Worm (Caenorhabditis elegans) whole organism, early embryonic: ENCODE measurements around the gene tbc-3.
"Not testable (repeated sequence)": the region's sequence is repeated elsewhere in the genome, so short reads cannot be mapped to it uniquely, and the experiment has no call there.

ENCODE experiments used
- B0310.2 ChIP-seq: sonication (generic microtip); optimal IDR thresholded peaks from 2 replicates; lab custom pipeline; 2016; ENCODE audit warnings: mild to moderate bottlenecking, missing genetic modification characterization, missing compliant biosample characterization
- ceh-13 ChIP-seq: fragments of 200-800 bp; sonication (Bioruptor generic); optimal IDR thresholded peaks from 2 replicates; lab custom pipeline; 2018; ENCODE audit warnings: mild to moderate bottlenecking, missing genetic modification characterization, missing compliant biosample characterization
- ets-7 ChIP-seq: sonication (generic microtip); optimal IDR thresholded peaks from 2 replicates; lab custom pipeline; 2016; ENCODE audit warnings: missing genotype, missing genetic modification characterization, missing compliant biosample characterization
- hnd-1 ChIP-seq: sonication (generic microtip); optimal IDR thresholded peaks from 2 replicates; lab custom pipeline; 2016; ENCODE audit warnings: missing genetic modification characterization, missing compliant biosample characterization
- pes-1 ChIP-seq: fragments of 200-800 bp; sonication (Bioruptor generic); IDR thresholded peaks from 2 replicates; pipeline ENCODE4 v1.3.6; 2022; ENCODE audit warnings: missing genetic modification reagents, missing genetic modification characterization, missing compliant biosample characterization

DNA sequence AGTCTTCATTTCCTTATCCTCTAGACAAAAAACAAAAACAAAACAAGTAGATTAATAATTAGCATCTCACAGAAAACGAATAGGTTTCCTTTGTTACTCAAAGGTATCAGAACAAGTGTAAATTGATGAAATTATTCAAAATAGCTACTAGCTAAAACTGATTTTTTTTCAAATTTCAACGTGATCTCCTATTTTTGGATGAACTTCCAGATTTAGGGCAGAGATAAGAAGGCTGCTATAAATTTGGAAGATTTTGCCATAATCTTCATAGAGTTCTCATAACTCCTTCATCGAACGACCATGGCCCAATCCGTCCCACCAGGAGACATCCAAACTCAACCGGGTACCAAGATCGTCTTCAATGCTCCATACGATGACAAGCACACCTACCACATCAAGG lies 4.5 kb upstream of the tbc-3 start, which contains the start of gene msp-77:
- not testable (repeated sequence) for TF ChIP-seq B0310.2 (tag; lab: Kevin White, UChicago); hnd-1 (tag; lab: Kevin White, UChicago); ceh-13 (GFP tag; lab: Kevin White, UChicago); pes-1 (GFP tag; lab: Robert Waterston, UW); ets-7 (tag; lab: Kevin White, UChicago)
